Worm (Caenorhabditis elegans): ENCODE results near the gene H35N09.1.

The H35N09.1 gene

ce11 chrX:8613053-8613452 lies 7.9 kb downstream of the H35N09.1 start, which contains the start of gene K01A12.2:
Gene K01A12.2, plus strand, starts transcription at chrX:8613353.
- TF ChIP-seq unc-86 (tag; optimal IDR thresholded peaks at IDR 0.05), result no peak
- TF ChIP-seq hlh-15 (tag; optimal IDR thresholded peaks at IDR 0.05), result no peak
- no peak for TF ChIP-seq fax-1 (tag; optimal IDR thresholded peaks at IDR 0.05)
- TF ChIP-seq ceh-19 (GFP tag; optimal IDR thresholded peaks at IDR 0.05), result no peak
- TF ChIP-seq ztf-16 (tag; optimal IDR thresholded peaks at IDR 0.05), result no peak
- no peak for TF ChIP-seq pros-1 (tag; optimal IDR thresholded peaks at IDR 0.05)
- no peak for TF ChIP-seq npax-4 (tag; optimal IDR thresholded peaks at IDR 0.05)
- no peak for TF ChIP-seq unc-42 (tag; optimal IDR thresholded peaks at IDR 0.05)
- TF ChIP-seq sox-2 (GFP tag; IDR thresholded peaks at IDR 0.05), result no peak
- no peak for TF ChIP-seq pax-1 (tag; optimal IDR thresholded peaks at IDR 0.05)
- no peak for TF ChIP-seq pat-9 (tag; optimal IDR thresholded peaks at IDR 0.05)
- no peak for TF ChIP-seq rnt-1 (tag; optimal IDR thresholded peaks at IDR 0.05)
- TF ChIP-seq mec-3 (tag; optimal IDR thresholded peaks at IDR 0.05; ENCODE audit: borderline replicate concordance), result no peak
- no peak for TF ChIP-seq che-1 (tag; optimal IDR thresholded peaks at IDR 0.05)
- no peak for TF ChIP-seq dve-1 (tag; optimal IDR thresholded peaks at IDR 0.05)
- no peak for TF ChIP-seq zip-5 (tag; optimal IDR thresholded peaks at IDR 0.05)

ce11 chrX:8623840-8624591 lies 18.9 kb downstream of the H35N09.1 start:
- TF ChIP-seq pat-9 (tag; optimal IDR thresholded peaks at IDR 0.05) (no peak), fkh-10 (GFP tag; optimal IDR thresholded peaks at IDR 0.05) (no peak), syd-9 (tag; optimal IDR thresholded peaks at IDR 0.05) (no peak), unc-42 (tag; optimal IDR thresholded peaks at IDR 0.05) (no peak), ceh-6 (GFP tag; optimal IDR thresholded peaks at IDR 0.05) (peak; percentile 16), ceh-22 (tag; optimal IDR thresholded peaks at IDR 0.05) (no peak), elt-2 (tag; optimal IDR thresholded peaks at IDR 0.05) (no peak), K02D7.2 (tag; optimal IDR thresholded peaks at IDR 0.05) (no peak), pha-4 (tag; optimal IDR thresholded peaks at IDR 0.05) (no peak), nhr-11 (tag; optimal IDR thresholded peaks at IDR 0.05) (no peak), fkh-6 (tag; optimal IDR thresholded peaks at IDR 0.05) (no peak), ztf-16 (tag; optimal IDR thresholded peaks at IDR 0.05) (no peak), ahr-1 (tag; optimal IDR thresholded peaks at IDR 0.05) (no peak), C38D4.7 (GFP tag; optimal IDR thresholded peaks at IDR 0.05) (peak; percentile 31), dmd-4 (tag; optimal IDR thresholded peaks at IDR 0.05; ENCODE audit: borderline replicate concordance) (no peak), ceh-48 (tag; optimal IDR thresholded peaks at IDR 0.05) (no peak), madf-2 (tag; optimal IDR thresholded peaks at IDR 0.05) (no peak)

- no peak for TF ChIP-seq pqm-1 (tag; optimal IDR thresholded peaks at IDR 0.05)
- no peak for TF ChIP-seq nhr-11 (tag; optimal IDR thresholded peaks at IDR 0.05)
- no peak for TF ChIP-seq rnt-1 (tag; optimal IDR thresholded peaks at IDR 0.05)
- no peak for TF ChIP-seq elt-2 (tag; optimal IDR thresholded peaks at IDR 0.05)
- no peak for TF ChIP-seq ztf-16 (tag; optimal IDR thresholded peaks at IDR 0.05)
- TF ChIP-seq pag-3 (tag; optimal IDR thresholded peaks at IDR 0.05; ENCODE audit: borderline replicate concordance), result no peak
- TF ChIP-seq ceh-6 (GFP tag; optimal IDR thresholded peaks at IDR 0.05), result no peak
- no peak for TF ChIP-seq unc-3 (GFP tag; conservative IDR thresholded peaks at IDR 0.05)
- no peak for TF ChIP-seq unc-3 (tag; optimal IDR thresholded peaks at IDR 0.05)
- TF ChIP-seq nhr-232 (tag; optimal IDR thresholded peaks at IDR 0.05), result no peak
- no peak for TF ChIP-seq tbx-7 (tag; optimal IDR thresholded peaks at IDR 0.05)
- TF ChIP-seq unc-42 (tag; optimal IDR thresholded peaks at IDR 0.05), result no peak
- no peak for TF ChIP-seq ama-1 (optimal IDR thresholded peaks at IDR 0.05)
- TF ChIP-seq hlh-30 (tag; optimal IDR thresholded peaks at IDR 0.05; ENCODE audit: insufficient read depth), result no peak
- TF ChIP-seq C08G9.2 (tag; optimal IDR thresholded peaks at IDR 0.05), result no peak
- TF ChIP-seq ceh-18 (tag; optimal IDR thresholded peaks at IDR 0.05), result no peak
These were observed 20.0 kb downstream of the H35N09.1 start, which contains the start of gene K01A12.3 for ce11 chrX:8625090-8625489. Gene K01A12.3, minus strand, starts transcription at chrX:8625190.

All from whole organism, late embryonic.